Fruit fly (Drosophila melanogaster) whole organism, prepupa: ENCODE results near the gene Pif1A.

Source experiments
- Blimp-1 ChIP-seq: fragments of 200-800 bp; sonication (Bioruptor generic); optimal IDR thresholded peaks from 3 replicates; lab custom pipeline; 2017; ENCODE audit warnings: missing biosample characterization, missing genetic modification characterization, mild to moderate bottlenecking, moderate library complexity, missing genetic modification reagents
- CG10631 ChIP-seq: fragments of 200-800 bp; sonication (Bioruptor generic); optimal IDR thresholded peaks from 2 replicates; lab custom pipeline; 2016; ENCODE audit warnings: missing biosample characterization, missing genetic modification characterization
- CG11762 ChIP-seq: fragments of 200-800 bp; sonication (Bioruptor generic); optimal IDR thresholded peaks from 3 replicates; lab custom pipeline; 2016; ENCODE audit warnings: missing biosample characterization, missing genetic modification characterization; ENCODE audit not compliant: insufficient read depth
- CG11902 ChIP-seq: fragments of 200-800 bp; sonication (Bioruptor generic); optimal IDR thresholded peaks from 3 replicates; lab custom pipeline; 2016; ENCODE audit warnings: missing biosample characterization, missing genetic modification characterization
- CG15336 ChIP-seq: fragments of 200-800 bp; sonication (Bioruptor generic); IDR thresholded peaks from 2 replicates; pipeline ENCODE4 v1.3.6; 2022; ENCODE audit warnings: missing biosample characterization, missing genetic modification characterization
- CG1621 ChIP-seq: fragments of 200-800 bp; sonication (Bioruptor generic); optimal IDR thresholded peaks from 3 replicates; lab custom pipeline; 2018; ENCODE audit warnings: missing biosample characterization, mild to moderate bottlenecking, missing genetic modification characterization
- CG16779 ChIP-seq: fragments of 200-800 bp; sonication (Bioruptor generic); optimal IDR thresholded peaks from 3 replicates; lab custom pipeline; 2017; ENCODE audit warnings: missing biosample characterization, mild to moderate bottlenecking, missing genetic modification characterization
- CG3032 ChIP-seq: fragments of 200-800 bp; optimal IDR thresholded peaks from 2 replicates; lab custom pipeline; 2019; ENCODE audit warnings: missing biosample characterization, mild to moderate bottlenecking, missing genetic modification characterization, moderate library complexity
- CG34406 ChIP-seq: fragments of 200-800 bp; sonication (Bioruptor generic); optimal IDR thresholded peaks from 3 replicates; lab custom pipeline; 2016; ENCODE audit warnings: missing biosample characterization, missing genetic modification characterization
- CG3919 ChIP-seq: fragments of 200-800 bp; sonication (Bioruptor generic); optimal IDR thresholded peaks from 3 replicates; lab custom pipeline; 2016; ENCODE audit warnings: missing biosample characterization, missing genetic modification characterization
- CG4318 ChIP-seq: fragments of 200-800 bp; sonication (Bioruptor generic); optimal IDR thresholded peaks from 3 replicates; lab custom pipeline; 2017; ENCODE audit warnings: missing biosample characterization, mild to moderate bottlenecking, missing genetic modification characterization
- CG6163 ChIP-seq: fragments of 200-800 bp; sonication (Bioruptor generic); IDR thresholded peaks from 3 replicates; pipeline ENCODE4 v1.3.6; 2022; ENCODE audit warnings: missing biosample characterization, missing genetic modification characterization
- CG6276 ChIP-seq: fragments of 200-800 bp; sonication (Bioruptor generic); optimal IDR thresholded peaks from 2 replicates; lab custom pipeline; 2017; ENCODE audit warnings: missing biosample characterization, mild to moderate bottlenecking, missing genetic modification characterization
- CG6792 ChIP-seq: fragments of 200-800 bp; sonication (Bioruptor generic); optimal IDR thresholded peaks from 3 replicates; lab custom pipeline; 2016; ENCODE audit warnings: missing biosample characterization, missing genetic modification characterization
- CG6808 ChIP-seq: fragments of 200-800 bp; sonication (Bioruptor generic); optimal IDR thresholded peaks from 3 replicates; lab custom pipeline; 2017; ENCODE audit warnings: missing biosample characterization, missing genetic modification characterization, mild to moderate bottlenecking, moderate library complexity, missing genetic modification reagents
- CG6854 ChIP-seq: fragments of 200-800 bp; sonication (Bioruptor generic); optimal IDR thresholded peaks from 2 replicates; lab custom pipeline; 2017; ENCODE audit warnings: missing biosample characterization, mild to moderate bottlenecking, missing genetic modification characterization
- CG7368 ChIP-seq: fragments of 200-800 bp; sonication (Bioruptor generic); optimal IDR thresholded peaks from 3 replicates; lab custom pipeline; 2016; ENCODE audit warnings: missing biosample characterization, missing genetic modification characterization
- CG8119 ChIP-seq: fragments of 200-800 bp; sonication (Bioruptor generic); IDR thresholded peaks from 3 replicates; pipeline ENCODE4 v1.3.6; 2022; ENCODE audit warnings: missing biosample characterization, missing genetic modification characterization
- CG8319 ChIP-seq: fragments of 200-800 bp; sonication (Bioruptor generic); optimal IDR thresholded peaks from 3 replicates; lab custom pipeline; 2016; ENCODE audit warnings: missing biosample characterization, missing genetic modification characterization
- CG9139 ChIP-seq: fragments of 200-800 bp; sonication (Bioruptor generic); optimal IDR thresholded peaks from 3 replicates; lab custom pipeline; 2017; ENCODE audit warnings: missing biosample characterization, mild to moderate bottlenecking, missing genetic modification characterization
- Eip75B ChIP-seq: fragments of 200-800 bp; sonication (Bioruptor generic); optimal IDR thresholded peaks from 3 replicates; lab custom pipeline; 2016; ENCODE audit warnings: missing biosample characterization, missing genetic modification characterization
- Eip78C ChIP-seq: fragments of 200-800 bp; sonication (Bioruptor generic); peaks from one replicate; lab custom pipeline; 2016; ENCODE audit warnings: missing biosample characterization, missing genetic modification characterization
- Eip93F ChIP-seq: fragments of 200-800 bp; sonication (Bioruptor generic); optimal IDR thresholded peaks from 2 replicates; lab custom pipeline; 2016; ENCODE audit warnings: missing biosample characterization, mild to moderate bottlenecking, missing genetic modification characterization
- Ets96B ChIP-seq: fragments of 200-800 bp; optimal IDR thresholded peaks from 2 replicates; lab custom pipeline; 2019; ENCODE audit warnings: missing biosample characterization, mild to moderate bottlenecking, missing genetic modification characterization, moderate library complexity
- Gug ChIP-seq: fragments of 200-800 bp; sonication (Bioruptor generic); IDR thresholded peaks from 2 replicates; pipeline ENCODE4 v1.3.6; 2022; ENCODE audit warnings: missing biosample characterization, missing genetic modification characterization
- Hr39 ChIP-seq: fragments of 200-800 bp; sonication (Bioruptor generic); optimal IDR thresholded peaks from 2 replicates; lab custom pipeline; 2016; ENCODE audit warnings: missing biosample characterization, missing genetic modification characterization
- Hr4 ChIP-seq: fragments of 200-800 bp; sonication (Bioruptor generic); optimal IDR thresholded peaks from 3 replicates; lab custom pipeline; 2016; ENCODE audit warnings: missing biosample characterization, missing genetic modification characterization
- Met ChIP-seq: fragments of 200-800 bp; sonication (Bioruptor generic); optimal IDR thresholded peaks from 3 replicates; lab custom pipeline; 2016; ENCODE audit warnings: missing biosample characterization, missing genetic modification characterization
- OdsH ChIP-seq: fragments of 200-800 bp; sonication (Bioruptor generic); optimal IDR thresholded peaks from 3 replicates; lab custom pipeline; 2016; ENCODE audit warnings: missing biosample characterization, missing genetic modification characterization
- Smox ChIP-seq: fragments of 200-800 bp; sonication (Bioruptor generic); optimal IDR thresholded peaks from 3 replicates; lab custom pipeline; 2016; ENCODE audit warnings: missing biosample characterization, missing genetic modification characterization
- Sox102F ChIP-seq: fragments of 200-800 bp; sonication (Bioruptor generic); optimal IDR thresholded peaks from 2 replicates; lab custom pipeline; 2016; ENCODE audit warnings: missing biosample characterization, mild to moderate bottlenecking, missing genetic modification characterization
- Sox14 ChIP-seq: fragments of 200-800 bp; sonication (Bioruptor generic); optimal IDR thresholded peaks from 3 replicates; lab custom pipeline; 2016; ENCODE audit warnings: missing biosample characterization, missing genetic modification characterization
- Sox15 ChIP-seq: fragments of 200-800 bp; sonication (Bioruptor generic); optimal IDR thresholded peaks from 3 replicates; lab custom pipeline; 2016; ENCODE audit warnings: missing biosample characterization, missing genetic modification characterization
- achi ChIP-seq: fragments of 200-800 bp; sonication (Bioruptor generic); optimal IDR thresholded peaks from 3 replicates; lab custom pipeline; 2016; ENCODE audit warnings: missing biosample characterization, missing genetic modification characterization
- acj6 ChIP-seq: fragments of 200-800 bp; sonication (Bioruptor generic); optimal IDR thresholded peaks from 3 replicates; lab custom pipeline; 2016; ENCODE audit warnings: missing biosample characterization, missing genetic modification characterization
- cyc ChIP-seq: fragments of 200-800 bp; sonication (Bioruptor generic); optimal IDR thresholded peaks from 3 replicates; lab custom pipeline; 2016; ENCODE audit warnings: missing biosample characterization, missing genetic modification characterization
- dac ChIP-seq: fragments of 200-800 bp; sonication (Bioruptor generic); optimal IDR thresholded peaks from 2 replicates; lab custom pipeline; 2017; ENCODE audit warnings: missing biosample characterization, mild to moderate bottlenecking, missing genetic modification characterization
- dsx ChIP-seq: fragments of 200-800 bp; optimal IDR thresholded peaks from 3 replicates; lab custom pipeline; 2019; ENCODE audit warnings: missing biosample characterization, mild to moderate bottlenecking, missing genetic modification characterization, moderate library complexity; ENCODE audit not compliant: poor library complexity, severe bottlenecking
- eg ChIP-seq: fragments of 200-800 bp; sonication (Bioruptor generic); IDR thresholded peaks from 3 replicates; pipeline ENCODE4 v1.3.6; 2022; ENCODE audit warnings: missing biosample characterization, missing genetic modification characterization
- fkh ChIP-seq: fragments of 200-800 bp; sonication (Bioruptor generic); optimal IDR thresholded peaks from 3 replicates; lab custom pipeline; 2017; ENCODE audit warnings: missing biosample characterization, mild to moderate bottlenecking, missing genetic modification characterization, moderate library complexity
- lz ChIP-seq: fragments of 200-800 bp; sonication (Bioruptor generic); optimal IDR thresholded peaks from 3 replicates; lab custom pipeline; 2016; ENCODE audit warnings: missing biosample characterization, missing genetic modification characterization
- net ChIP-seq: fragments of 200-800 bp; sonication (Bioruptor generic); optimal IDR thresholded peaks from 3 replicates; lab custom pipeline; 2016; ENCODE audit warnings: missing biosample characterization, missing genetic modification characterization
- pdm3 ChIP-seq: fragments of 200-800 bp; sonication (Bioruptor generic); optimal IDR thresholded peaks from 3 replicates; lab custom pipeline; 2016; ENCODE audit warnings: missing biosample characterization, missing genetic modification characterization
- salr ChIP-seq, 2 experiments: fragments of 200-800 bp; sonication (Bioruptor generic); optimal IDR thresholded peaks; 3 replicates each; lab custom pipeline; 2016 to 2018; ENCODE audit warnings: missing biosample characterization in 2 of 2, missing genetic modification characterization in 2 of 2, mild to moderate bottlenecking in 1 of 2
- ss ChIP-seq, 2 experiments: fragments of 200-800 bp; sonication (Bioruptor generic); optimal IDR thresholded peaks; 2 replicates in 1 of 2; 3 replicates in 1 of 2; lab custom pipeline; 2017 to 2018; ENCODE audit warnings: mild to moderate bottlenecking in 2 of 2, missing biosample characterization in 2 of 2, missing genetic modification characterization in 2 of 2, moderate library complexity in 1 of 2
- svp ChIP-seq: fragments of 200-800 bp; sonication (Bioruptor generic); peaks from one replicate; lab custom pipeline; 2016; ENCODE audit warnings: missing biosample characterization, missing genetic modification characterization
- topi ChIP-seq: fragments of 200-800 bp; sonication (Bioruptor generic); optimal IDR thresholded peaks from 3 replicates; lab custom pipeline; 2016; ENCODE audit warnings: missing biosample characterization, missing genetic modification characterization
- vri ChIP-seq: fragments of 200-800 bp; sonication (Bioruptor generic); optimal IDR thresholded peaks from 3 replicates; lab custom pipeline; 2016; ENCODE audit warnings: missing biosample characterization, mild to moderate bottlenecking, missing genetic modification characterization

The Pif1A gene

DNA sequence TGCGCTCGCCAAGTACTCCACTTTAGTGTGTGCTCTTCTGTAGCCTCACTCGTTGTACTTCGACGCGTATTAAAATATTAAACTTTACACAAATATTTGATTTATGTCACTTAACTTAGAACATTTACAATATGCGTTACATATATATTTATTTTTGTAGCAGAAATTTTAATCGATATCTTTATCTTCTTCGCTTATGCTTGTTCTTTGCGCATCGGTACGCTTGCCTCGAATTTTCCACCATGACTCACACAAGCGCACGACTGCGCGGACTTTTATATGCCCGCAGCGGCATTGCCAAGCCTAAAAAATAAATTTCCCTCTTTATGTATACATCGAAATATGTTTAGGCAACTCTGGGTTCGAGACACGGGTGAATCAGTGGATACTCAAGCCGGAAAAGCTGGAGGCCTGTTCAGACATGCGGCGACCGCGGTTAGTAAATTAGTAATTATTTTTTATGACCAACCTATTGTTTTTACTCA is 19.5 kb upstream of the Pif1A start, which contains the start of gene aqz (continued):
- peak; percentile 58 for TF ChIP-seq Eip78C (GFP tag; lab: Kevin White, UChicago)
- peak; percentile 82 for TF ChIP-seq svp (GFP tag; lab: Kevin White, UChicago)
- no peak for TF ChIP-seq Smox (GFP tag; lab: Kevin White, UChicago)
- peak; percentile 45 for TF ChIP-seq CG3919 (GFP tag; lab: Kevin White, UChicago)
- TF ChIP-seq Sox15 (GFP tag; lab: Kevin White, UChicago), result peak; percentile 8
- TF ChIP-seq CG6808 (GFP tag; lab: Kevin White, UChicago), result peak; percentile 21
- TF ChIP-seq CG6163, result peak; percentile 81
- peak; percentile 46 for TF ChIP-seq Met (GFP tag; lab: Kevin White, UChicago)
- TF ChIP-seq CG11902 (GFP tag; lab: Kevin White, UChicago), result no peak
- peak; percentile 42 for TF ChIP-seq Hr39
- TF ChIP-seq achi, result no peak
- peak; percentile 38 for TF ChIP-seq topi (GFP tag; lab: Kevin White, UChicago)
- TF ChIP-seq CG10631 (GFP tag; lab: Kevin White, UChicago), result no peak
- no peak for TF ChIP-seq CG11762 (GFP tag; lab: Kevin White, UChicago)
- peak; percentile 18 for TF ChIP-seq Hr4
- TF ChIP-seq CG16779 (tag; lab: Kevin White, UChicago), result peak; percentile 47
- no peak for TF ChIP-seq salr (GFP tag; optimal IDR thresholded peaks at IDR 0.05; lab: Kevin White, UChicago)
- peak; percentile 41 for TF ChIP-seq CG6854 (GFP tag; lab: Kevin White, UChicago)
- TF ChIP-seq Sox102F, result peak; percentile 56
- peak; percentile 70 for TF ChIP-seq CG9139 (GFP tag; lab: Kevin White, UChicago)
- TF ChIP-seq Ets96B, result peak; percentile 10

DNA sequence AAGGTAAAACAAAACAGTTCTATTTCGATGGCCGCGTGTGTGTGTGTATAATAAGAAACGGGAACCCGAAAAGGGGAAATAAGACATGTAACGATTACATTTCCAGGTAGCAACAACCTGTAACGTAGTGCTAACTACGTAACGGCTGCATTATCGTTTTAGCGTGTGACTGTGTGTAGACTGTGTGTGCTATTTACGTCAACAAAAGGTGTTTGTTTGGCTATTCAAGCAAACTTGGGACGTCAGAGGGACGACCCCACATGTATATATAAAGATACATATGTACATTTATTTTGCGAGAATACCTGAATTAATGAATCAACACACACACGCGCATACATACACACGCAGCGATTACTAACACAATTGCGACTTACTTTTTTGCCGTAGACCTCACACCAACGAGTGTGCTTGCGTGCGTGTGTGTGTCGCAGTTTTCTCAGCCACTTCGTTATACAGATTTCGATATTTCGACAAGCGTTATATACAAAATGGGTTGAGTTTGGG is 18.6 kb upstream of the Pif1A start:
- TF ChIP-seq Eip75B (peak; percentile 30), eg (GFP tag; lab: Robert Waterston, UW) (no peak), pdm3 (GFP tag; lab: Kevin White, UChicago) (peak; percentile 1), CG3032 (tag; lab: Kevin White, UChicago) (no peak), Ets96B (no peak), fkh (peak; percentile 77), CG9139 (GFP tag; lab: Kevin White, UChicago) (no peak), dac (GFP tag; lab: Kevin White, UChicago) (no peak), Blimp-1 (GFP tag; lab: Kevin White, UChicago) (no peak), Eip93F (no peak), CG6808 (GFP tag; lab: Kevin White, UChicago) (no peak), CG8319 (no peak), cyc (GFP tag; lab: Kevin White, UChicago) (peak; percentile 7), CG11762 (GFP tag; lab: Kevin White, UChicago) (no peak), salr (GFP tag; optimal IDR thresholded peaks at IDR 0.05; lab: Kevin White, UChicago) (no peak), Smox (GFP tag; lab: Kevin White, UChicago) (peak; percentile 3), OdsH (GFP tag; lab: Kevin White, UChicago) (no peak), Eip78C (GFP tag; lab: Kevin White, UChicago) (peak; percentile 57), net (GFP tag; lab: Kevin White, UChicago) (no peak), Met (GFP tag; lab: Kevin White, UChicago) (peak; percentile 14), ss (GFP tag; optimal IDR thresholded peaks at IDR 0.05; lab: Kevin White, UChicago) (peak in 1 of 2 experiments; percentile 50), CG4318 (GFP tag; lab: Kevin White, UChicago) (no peak), CG6276 (GFP tag; lab: Kevin White, UChicago) (no peak), Sox102F (no peak), lz (GFP tag; lab: Kevin White, UChicago) (peak; percentile 30), CG6792 (no peak), CG1621 (tag; lab: Kevin White, UChicago) (no peak), CG6854 (GFP tag; lab: Kevin White, UChicago) (no peak), CG3919 (GFP tag; lab: Kevin White, UChicago) (peak; percentile 6), CG15336 (GFP tag; lab: Robert Waterston, UW) (no peak), Sox14 (peak; percentile 20), CG8119 (no peak), CG34406 (GFP tag; lab: Kevin White, UChicago) (no peak), vri (peak; percentile 48), acj6 (no peak), Gug (GFP tag; lab: Robert Waterston, UW) (no peak), dsx (GFP tag; lab: Kevin White, UChicago) (no peak), svp (GFP tag; lab: Kevin White, UChicago) (peak; percentile 74), topi (GFP tag; lab: Kevin White, UChicago) (peak; percentile 8), CG6163 (no peak; the same call in 2 of the 3 replicates), CG7368 (GFP tag; lab: Kevin White, UChicago) (peak; percentile 5)
